Fruit fly (Drosophila melanogaster) whole organism, embryonic: ENCODE results near the gene Oseg2.

ENCODE experiments used
- ATbp ChIP-seq: fragments of 200-800 bp; sonication (Bioruptor generic); optimal IDR thresholded peaks from 2 replicates; lab custom pipeline; 2017; ENCODE audit warnings: missing biosample characterization, mild to moderate bottlenecking, missing genetic modification characterization, missing genetic modification reagents
- Aef1 ChIP-seq: fragments of 200-800 bp; sonication (Bioruptor generic); IDR thresholded peaks from 3 replicates; pipeline ENCODE4 v1.3.6; 2022; ENCODE audit warnings: missing biosample characterization, missing genetic modification characterization
- Bdp1 ChIP-seq: fragments of 200-800 bp; sonication (Bioruptor generic); optimal IDR thresholded peaks from 3 replicates; lab custom pipeline; 2016; ENCODE audit warnings: missing biosample characterization, missing genetic modification characterization
- C15 ChIP-seq: fragments of 200-800 bp; sonication (Bioruptor generic); IDR thresholded peaks from 3 replicates; pipeline ENCODE4 v1.3.6; 2022; ENCODE audit warnings: missing biosample characterization, missing genetic modification characterization
- CG1024 ChIP-seq: fragments of 200-800 bp; sonication (Bioruptor generic); IDR thresholded peaks from 2 replicates; pipeline ENCODE4 v1.3.6; 2022; ENCODE audit warnings: missing biosample characterization, missing genetic modification characterization
- CG15514 ChIP-seq: fragments of 200-800 bp; sonication (Bioruptor generic); optimal IDR thresholded peaks from 3 replicates; lab custom pipeline; 2017; ENCODE audit warnings: missing biosample characterization, missing genetic modification characterization, mild to moderate bottlenecking, moderate library complexity, missing genetic modification reagents
- CG15696 ChIP-seq: fragments of 200-800 bp; sonication (Bioruptor generic); optimal IDR thresholded peaks from 2 replicates; lab custom pipeline; 2019; ENCODE audit warnings: missing biosample characterization, mild to moderate bottlenecking, missing genetic modification characterization, moderate library complexity
- CG18262 ChIP-seq: fragments of 200-800 bp; optimal IDR thresholded peaks from 3 replicates; lab custom pipeline; 2019; ENCODE audit warnings: missing biosample characterization, mild to moderate bottlenecking, missing genetic modification characterization, moderate library complexity
- CG1832 ChIP-seq: fragments of 200-800 bp; sonication (Bioruptor generic); optimal IDR thresholded peaks from 2 replicates; lab custom pipeline; 2017; ENCODE audit warnings: missing biosample characterization, mild to moderate bottlenecking, missing genetic modification characterization, inconsistent platforms
- CG2199 ChIP-seq: fragments of 200-800 bp; sonication (Bioruptor generic); IDR thresholded peaks from 3 replicates; pipeline ENCODE4 v1.3.6; 2022; ENCODE audit warnings: missing biosample characterization, missing genetic modification characterization
- CG31441 ChIP-seq: fragments of 200-800 bp; sonication (Bioruptor generic); IDR thresholded peaks from 2 replicates; pipeline ENCODE4 v1.3.6; 2022; ENCODE audit warnings: missing biosample characterization, missing genetic modification characterization
- CG32767 ChIP-seq: fragments of 200-800 bp; sonication (Bioruptor generic); IDR thresholded peaks from 2 replicates; pipeline ENCODE4 v1.3.6; 2022; ENCODE audit warnings: missing biosample characterization, missing genetic modification characterization
- CG3995 ChIP-seq: fragments of 200-800 bp; sonication (Bioruptor generic); optimal IDR thresholded peaks from 3 replicates; lab custom pipeline; 2016; ENCODE audit warnings: missing biosample characterization, missing genetic modification characterization
- CG4360 ChIP-seq: fragments of 200-800 bp; sonication (Bioruptor generic); IDR thresholded peaks from 2 replicates; pipeline ENCODE4 v1.3.6; 2022; ENCODE audit warnings: missing biosample characterization, missing genetic modification characterization
- CG6813 ChIP-seq: fragments of 200-800 bp; sonication (Bioruptor generic); optimal IDR thresholded peaks from 2 replicates; lab custom pipeline; 2017; ENCODE audit warnings: missing biosample characterization, missing genetic modification characterization, mild to moderate bottlenecking, moderate library complexity, missing genetic modification reagents
- CG9437 ChIP-seq: fragments of 200-800 bp; sonication (Bioruptor generic); optimal IDR thresholded peaks from 2 replicates; lab custom pipeline; 2018; ENCODE audit warnings: missing biosample characterization, mild to moderate bottlenecking, missing genetic modification characterization
- CG9609 ChIP-seq: fragments of 200-800 bp; sonication (Bioruptor generic); optimal IDR thresholded peaks from 3 replicates; lab custom pipeline; 2016; ENCODE audit warnings: missing biosample characterization, missing genetic modification characterization
- CG9932 ChIP-seq: fragments of 200-800 bp; sonication (Bioruptor generic); IDR thresholded peaks from 2 replicates; pipeline ENCODE4 v1.3.6; 2022; ENCODE audit warnings: missing biosample characterization, missing genetic modification characterization
- Doc3 ChIP-seq: fragments of 200-800 bp; sonication (Bioruptor generic); IDR thresholded peaks from 3 replicates; pipeline ENCODE4 v1.3.6; 2022; ENCODE audit warnings: missing biosample characterization, missing genetic modification characterization; ENCODE audit not compliant: partially characterized antibody
- E2f2 ChIP-seq: fragments of 200-800 bp; sonication (Bioruptor generic); IDR thresholded peaks from 2 replicates; pipeline ENCODE4 v1.3.6; 2022; ENCODE audit warnings: missing biosample characterization, missing genetic modification characterization
- Ets65A ChIP-seq: fragments of 200-800 bp; sonication (Bioruptor generic); peaks from one replicate; lab custom pipeline; 2016; ENCODE audit warnings: missing biosample characterization, missing genetic modification characterization
- Fer1 ChIP-seq: fragments of 200-800 bp; sonication (Bioruptor generic); optimal IDR thresholded peaks from 2 replicates; lab custom pipeline; 2017; ENCODE audit warnings: missing biosample characterization, mild to moderate bottlenecking, missing genetic modification characterization
- Lim3 ChIP-seq: fragments of 200-800 bp; sonication (Bioruptor generic); IDR thresholded peaks from 2 replicates; pipeline ENCODE4 v1.3.6; 2022; ENCODE audit warnings: missing biosample characterization, missing genetic modification characterization
- Optix ChIP-seq: fragments of 200-800 bp; sonication (Bioruptor generic); IDR thresholded peaks from 3 replicates; pipeline ENCODE4 v1.3.6; 2022; ENCODE audit warnings: missing biosample characterization, missing genetic modification characterization
- Rx ChIP-seq: fragments of 200-800 bp; sonication (Bioruptor generic); IDR thresholded peaks from 2 replicates; pipeline ENCODE4 v1.3.6; 2022; ENCODE audit warnings: missing biosample characterization, missing genetic modification characterization
- Scr ChIP-seq: fragments of 200-800 bp; sonication (Bioruptor generic); IDR thresholded peaks from 2 replicates; pipeline ENCODE4 v1.3.6; 2022; ENCODE audit warnings: missing biosample characterization, missing genetic modification characterization; ENCODE audit not compliant: partially characterized antibody
- Usf ChIP-seq: fragments of 200-800 bp; sonication (Bioruptor generic); optimal IDR thresholded peaks from 2 replicates; lab custom pipeline; 2017; ENCODE audit warnings: missing genotype, missing biosample characterization, missing genetic modification characterization
- aop ChIP-seq: fragments of 200-800 bp; sonication (Bioruptor generic); IDR thresholded peaks from 2 replicates; pipeline ENCODE4 v1.3.6; 2022; ENCODE audit warnings: missing biosample characterization, missing genetic modification characterization
- croc ChIP-seq: fragments of 200-800 bp; sonication (Bioruptor generic); conservative IDR thresholded peaks from 3 replicates; pipeline ENCODE4 v1.3.6; 2022; ENCODE audit warnings: missing biosample characterization, missing genetic modification characterization
- ems ChIP-seq: fragments of 200-800 bp; sonication (Bioruptor generic); optimal IDR thresholded peaks from 3 replicates; lab custom pipeline; 2016; ENCODE audit warnings: missing biosample characterization, missing genetic modification characterization
- fd3F ChIP-seq: fragments of 200-800 bp; sonication (Bioruptor generic); optimal IDR thresholded peaks from 2 replicates; lab custom pipeline; 2018; ENCODE audit warnings: missing biosample characterization, mild to moderate bottlenecking, missing genetic modification characterization, moderate library complexity
- gce ChIP-seq: fragments of 200-800 bp; sonication (Bioruptor generic); IDR thresholded peaks from 3 replicates; pipeline ENCODE4 v1.3.6; 2022; ENCODE audit warnings: missing biosample characterization, missing genetic modification characterization
- gro ChIP-seq: fragments of 200-800 bp; sonication (Bioruptor generic); optimal IDR thresholded peaks from 2 replicates; lab custom pipeline; 2016; ENCODE audit warnings: missing biosample characterization, missing genetic modification characterization
- hbn ChIP-seq: fragments of 200-800 bp; sonication (Bioruptor generic); IDR thresholded peaks from 2 replicates; pipeline ENCODE4 v1.3.6; 2022; ENCODE audit warnings: missing biosample characterization, missing genetic modification characterization; ENCODE audit not compliant: partially characterized antibody
- knrl ChIP-seq: fragments of 200-800 bp; sonication (Bioruptor generic); IDR thresholded peaks from 3 replicates; pipeline ENCODE4 v1.3.6; 2022; ENCODE audit warnings: missing biosample characterization, missing genetic modification characterization; ENCODE audit not compliant: partially characterized antibody
- lbe ChIP-seq: fragments of 200-800 bp; sonication (Bioruptor generic); optimal IDR thresholded peaks from 2 replicates; lab custom pipeline; 2016; ENCODE audit warnings: missing biosample characterization, mild to moderate bottlenecking, missing genetic modification characterization
- mam ChIP-seq: fragments of 200-800 bp; sonication (Bioruptor generic); optimal IDR thresholded peaks from 3 replicates; lab custom pipeline; 2016; ENCODE audit warnings: missing biosample characterization, missing genetic modification characterization
- pfk ChIP-seq: fragments of 200-800 bp; sonication (Bioruptor generic); optimal IDR thresholded peaks from 2 replicates; lab custom pipeline; 2018; ENCODE audit warnings: missing biosample characterization, mild to moderate bottlenecking, missing genetic modification characterization, moderate library complexity
- pnt ChIP-seq: fragments of 200-800 bp; sonication (Bioruptor generic); optimal IDR thresholded peaks from 3 replicates; lab custom pipeline; 2016; ENCODE audit warnings: missing biosample characterization, missing genetic modification characterization
- prd ChIP-seq, 3 experiments: fragments of >200 bp in 2 of 3; fragments of 200-800 bp in 1 of 3; sonication (Bioruptor generic) in 1 of 3; optimal IDR thresholded peaks in 2 of 3; IDR thresholded peaks in 1 of 3; 2 replicates in 2 of 3; 3 replicates in 1 of 3; pipeline versions ENCODE4 v1.3.6 to Lab custom; 2017 to 2022; ENCODE audit warnings: missing biosample characterization in 1 of 3, missing genetic modification characterization in 1 of 3
- repo ChIP-seq: fragments of 200-800 bp; sonication (Bioruptor generic); optimal IDR thresholded peaks from 2 replicates; lab custom pipeline; 2016; ENCODE audit warnings: missing biosample characterization, missing genetic modification characterization
- row ChIP-seq: fragments of 200-800 bp; sonication (Bioruptor generic); IDR thresholded peaks from 3 replicates; pipeline ENCODE4 v1.3.6; 2022; ENCODE audit warnings: missing biosample characterization, missing genetic modification characterization
- run ChIP-seq: fragments of 200-800 bp; sonication (Bioruptor generic); optimal IDR thresholded peaks from 3 replicates; lab custom pipeline; 2018; ENCODE audit warnings: missing biosample characterization, mild to moderate bottlenecking, missing genetic modification characterization
- sob ChIP-seq: fragments of 200-800 bp; sonication (Bioruptor generic); IDR thresholded peaks from 2 replicates; pipeline ENCODE4 v1.3.6; 2022; ENCODE audit warnings: missing biosample characterization, missing genetic modification characterization
- sug ChIP-seq: fragments of 200-800 bp; optimal IDR thresholded peaks from 2 replicates; lab custom pipeline; 2019; ENCODE audit warnings: missing biosample characterization, mild to moderate bottlenecking, missing genetic modification characterization, moderate library complexity
- ttk ChIP-seq: fragments of 200-800 bp; sonication (Bioruptor generic); IDR thresholded peaks from 2 replicates; pipeline ENCODE4 v2.1.2; 2022; ENCODE audit warnings: missing biosample characterization, missing genetic modification characterization
- usp ChIP-seq: fragments of >200 bp; optimal IDR thresholded peaks from 2 replicates; lab custom pipeline; 2017; ENCODE audit warnings: missing biosample characterization, missing genetic modification characterization
- vfl ChIP-seq: fragments of 200-800 bp; sonication (Bioruptor generic); optimal IDR thresholded peaks from 2 replicates; lab custom pipeline; 2016; ENCODE audit warnings: missing biosample characterization, missing genetic modification characterization

Oseg2 gene

DNA sequence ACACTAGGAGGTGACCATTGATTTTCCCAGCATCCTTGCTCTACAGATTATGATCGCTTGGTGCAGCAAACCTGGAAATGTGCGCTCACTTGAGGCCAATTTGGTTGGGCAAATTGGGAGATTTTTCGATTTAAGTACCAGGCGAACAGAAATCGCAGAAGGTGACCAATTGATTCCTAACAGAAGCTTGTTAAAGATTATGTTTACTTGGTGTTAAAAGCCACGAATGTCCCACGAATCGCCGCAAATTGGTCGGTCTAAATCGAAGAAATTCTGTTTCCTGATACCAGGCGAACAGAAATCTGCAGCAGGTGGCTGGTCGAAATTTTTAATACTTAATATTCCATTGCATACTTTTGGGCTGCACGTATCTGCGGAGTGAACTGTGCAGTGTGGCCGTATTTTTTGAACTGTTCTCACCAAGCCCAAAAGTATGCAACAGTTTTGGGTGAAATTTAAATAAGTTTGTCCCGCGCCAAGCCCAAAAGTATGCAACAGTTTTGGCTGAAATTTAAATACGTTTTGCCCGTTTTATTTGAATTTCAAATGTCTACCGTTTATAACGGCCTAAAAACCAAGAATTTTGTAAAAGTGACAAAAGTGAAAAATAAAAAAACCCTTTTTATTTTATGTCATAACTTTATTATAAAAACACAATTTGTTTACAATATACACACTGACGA is 14.5 kb downstream of the Oseg2 start, which contains the start of gene CG32301 (continued):
- peak; percentile 43 for TF ChIP-seq CG15514
- peak; percentile 42 for TF ChIP-seq Scr (GFP tag; lab: Robert Waterston, UW)
- TF ChIP-seq hbn (GFP tag; lab: Robert Waterston, UW), result peak; percentile 33; the same call in 1 of the 2 replicates
- TF ChIP-seq ttk, result no peak
- TF ChIP-seq fd3F, result no peak
- TF ChIP-seq run (tag; lab: Kevin White, UChicago), result no peak
- TF ChIP-seq sug, result no peak
- TF ChIP-seq sob (GFP tag; lab: Robert Waterston, UW), result no peak

DNA sequence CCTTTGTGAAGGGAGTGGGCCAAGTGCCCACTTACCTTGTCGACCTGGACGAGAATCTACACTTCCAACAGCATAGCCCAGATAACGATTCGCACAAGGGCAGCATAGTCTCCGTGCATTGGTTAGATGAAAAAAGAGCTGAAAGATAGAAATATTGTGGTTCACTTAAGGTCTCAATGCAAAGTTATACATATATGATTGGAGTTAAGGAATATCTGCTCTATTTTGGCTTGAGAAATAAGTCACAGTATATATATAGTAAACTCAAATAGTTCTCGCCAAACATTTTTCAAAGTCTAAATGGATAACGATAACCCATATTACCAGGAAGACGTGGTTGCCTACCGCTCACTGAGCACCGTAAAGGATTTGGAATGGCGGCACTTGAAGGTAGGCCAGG is 18.9 kb downstream of the Oseg2 start, which contains the start of gene CG32305:
CG32305 (plus strand) TSS at position 301 of the 400 bp plus-strand sequence.
- TF ChIP-seq E2f2 (GFP tag; lab: Robert Waterston, UW), result no peak
- no peak for TF ChIP-seq vfl
- no peak for TF ChIP-seq pfk
- no peak for TF ChIP-seq lbe (GFP tag; lab: Kevin White, UChicago)
- no peak for TF ChIP-seq pnt (GFP tag; lab: Kevin White, UChicago)
- TF ChIP-seq CG18262, result no peak
- TF ChIP-seq Aef1, result no peak
- no peak for TF ChIP-seq CG1024 (GFP tag; lab: Robert Waterston, UW)
- no peak for TF ChIP-seq CG31441 (GFP tag; lab: Robert Waterston, UW)
- no peak for TF ChIP-seq Fer1 (GFP tag; lab: Kevin White, UChicago)
- TF ChIP-seq Doc3 (GFP tag; lab: Robert Waterston, UW), result no peak
- no peak for TF ChIP-seq croc (GFP tag; lab: Robert Waterston, UW)
- TF ChIP-seq mam, result no peak
- no peak for TF ChIP-seq usp (GFP tag; lab: Kevin White, UChicago)
- TF ChIP-seq Optix (GFP tag; lab: Robert Waterston, UW), result no peak
- no peak for TF ChIP-seq CG3995
- no peak for TF ChIP-seq Rx

DNA sequence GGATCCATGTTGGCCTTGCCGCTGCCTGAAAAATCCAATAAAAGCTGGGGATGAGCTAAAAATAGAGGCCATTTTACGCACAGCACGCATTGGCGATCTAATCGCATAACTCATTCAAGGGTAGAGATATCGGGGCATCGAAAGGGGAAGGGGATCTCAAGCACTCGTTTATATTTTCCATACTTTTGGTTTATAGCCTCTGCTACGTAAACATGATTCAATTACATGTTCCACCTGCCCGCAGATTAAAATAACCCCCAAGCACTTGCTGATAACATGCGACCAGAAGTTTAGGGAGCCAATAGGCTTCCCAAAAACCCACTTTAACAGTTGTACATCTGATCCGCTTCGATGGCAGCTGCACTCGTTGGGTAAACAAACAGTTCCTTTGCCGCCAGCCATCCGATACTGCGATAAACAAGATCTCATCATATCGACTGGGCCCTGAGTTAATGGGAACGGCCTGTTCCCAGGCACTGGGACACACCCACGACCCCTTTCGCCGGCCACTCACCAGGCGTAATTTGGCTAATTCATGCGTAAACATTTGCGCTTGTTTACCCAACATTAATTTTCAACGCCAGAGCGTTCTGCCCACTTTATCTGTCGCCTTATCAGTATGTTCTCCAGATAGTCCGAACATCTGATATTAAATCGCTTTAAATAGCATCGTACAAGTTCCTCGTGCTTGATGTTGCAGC is 24.7 kb downstream of the Oseg2 start:
- TF ChIP-seq Lim3 (no peak), Fer1 (GFP tag; lab: Kevin White, UChicago) (no peak), repo (GFP tag; lab: Kevin White, UChicago) (no peak), CG9609 (GFP tag; lab: Kevin White, UChicago) (no peak), prd (optimal IDR thresholded peaks at IDR 0.05; lab: Kevin White, UChicago) (no peak), prd (GFP tag; IDR thresholded peaks at IDR 0.05; lab: Robert Waterston, UW) (no peak), CG4360 (no peak), CG9437 (GFP tag; lab: Kevin White, UChicago) (no peak), C15 (GFP tag; lab: Robert Waterston, UW) (no peak), CG15696 (tag; lab: Kevin White, UChicago) (no peak), Usf (GFP tag; lab: Kevin White, UChicago) (no peak), sug (peak; percentile 94), Bdp1 (no peak), row (GFP tag; lab: Robert Waterston, UW) (no peak), Ets65A (GFP tag; lab: Kevin White, UChicago) (peak; percentile 4), CG1832 (GFP tag; lab: Kevin White, UChicago) (no peak), aop (GFP tag; lab: Robert Waterston, UW) (no peak), ATbp (peak; percentile 31), ems (GFP tag; lab: Kevin White, UChicago) (no peak), gro (GFP tag; lab: Kevin White, UChicago) (no peak), CG6813 (GFP tag; lab: Kevin White, UChicago) (peak; percentile 11), gce (no peak), knrl (GFP tag; lab: Robert Waterston, UW) (no peak), CG2199 (GFP tag; lab: Robert Waterston, UW) (no peak), CG32767 (GFP tag; lab: Robert Waterston, UW) (no peak), CG9932 (no peak)
